Worm (Caenorhabditis elegans): ENCODE data around the gene thn-6.

DNA sequence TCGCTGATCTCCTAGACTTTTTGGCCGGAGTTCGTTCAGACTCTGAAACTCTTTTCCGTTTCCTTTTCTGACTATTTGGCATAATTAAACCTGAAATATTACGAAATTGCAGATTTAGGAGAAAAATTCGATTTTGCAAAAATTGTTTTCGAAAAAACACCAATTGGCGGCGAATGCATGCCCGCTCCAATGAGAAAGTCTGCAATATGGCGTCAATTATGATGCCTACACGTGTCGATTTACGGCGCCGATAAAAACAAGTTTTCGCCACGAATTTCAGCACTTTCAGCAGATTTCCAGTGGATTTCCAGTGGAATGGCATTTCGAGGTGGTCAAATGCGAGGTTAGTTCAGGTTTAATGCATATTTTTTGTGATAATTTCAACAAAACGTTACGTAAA is 19.3 kb upstream of the thn-6 start, which contains the start of the genes Y59E9AL.36 and nbet-1:
- TF ChIP-seq flt-1 (GFP tag; IDR thresholded peaks at IDR 0.05) = no peak
- no peak for TF ChIP-seq klf-2 (GFP tag; conservative IDR thresholded peaks at IDR 0.05)
- TF ChIP-seq cog-1 (tag; optimal IDR thresholded peaks at IDR 0.05) = peak; percentile 39
- TF ChIP-seq T22C8.4 (GFP tag; IDR thresholded peaks at IDR 0.05) = no peak
- TF ChIP-seq tab-1 (GFP tag; IDR thresholded peaks at IDR 0.05) = no peak
- TF ChIP-seq ref-1 (GFP tag; conservative IDR thresholded peaks at IDR 0.05) = no peak
- TF ChIP-seq med-1 (GFP tag; optimal IDR thresholded peaks at IDR 0.05; ENCODE audit: insufficient read depth) = no peak
- no peak for TF ChIP-seq ztf-29 (GFP tag; IDR thresholded peaks at IDR 0.05)
- TF ChIP-seq ztf-23 (GFP tag; IDR thresholded peaks at IDR 0.05) = no peak

All from whole organism, midembryonic.